Worm (Caenorhabditis elegans) whole organism, L4 larva: ENCODE data around the gene M163.10.

Source experiments
- F10B5.3 ChIP-seq: sonication (generic microtip); optimal IDR thresholded peaks from 2 replicates; lab custom pipeline; 2016; ENCODE audit warnings: mild to moderate bottlenecking, missing genetic modification characterization, missing compliant biosample characterization
- F37D6.2 ChIP-seq: sonication (generic microtip); optimal IDR thresholded peaks from 2 replicates; lab custom pipeline; 2016; ENCODE audit warnings: mild to moderate bottlenecking, missing genetic modification characterization, missing compliant biosample characterization
- F49E8.2 ChIP-seq: sonication (generic microtip); optimal IDR thresholded peaks from 2 replicates; lab custom pipeline; 2016; ENCODE audit warnings: missing compliant biosample characterization, mild to moderate bottlenecking, missing genetic modification characterization, borderline replicate concordance
- R02D3.7 ChIP-seq: fragments of 150-350 bp; sonication (generic microtip); optimal IDR thresholded peaks from 3 replicates; lab custom pipeline; 2014; ENCODE audit warnings: missing biosample characterization, missing genetic modification characterization
- Y105C5A.15 ChIP-seq: fragments of 200-800 bp; sonication (Bioruptor generic); IDR thresholded peaks from 2 replicates; pipeline ENCODE4 v1.3.6; 2022; ENCODE audit warnings: missing genetic modification characterization, missing compliant biosample characterization
- ZK337.2 ChIP-seq: fragments of 200-800 bp; sonication (Bioruptor generic); IDR thresholded peaks from 2 replicates; pipeline ENCODE4 v1.3.6; 2022; ENCODE audit warnings: missing genetic modification reagents, missing genetic modification characterization, missing compliant biosample characterization
- aly-2 ChIP-seq: sonication (generic microtip); optimal IDR thresholded peaks from 2 replicates; lab custom pipeline; 2018; ENCODE audit warnings: missing biosample characterization, missing genetic modification characterization
- ceh-28 ChIP-seq: fragments of 150-350 bp; optimal IDR thresholded peaks from 2 replicates; lab custom pipeline; 2014; ENCODE audit warnings: missing biosample characterization, missing genetic modification reagents, missing genetic modification characterization
- ceh-62 ChIP-seq: sonication (generic microtip); optimal IDR thresholded peaks from 2 replicates; lab custom pipeline; 2017; ENCODE audit warnings: missing biosample characterization, missing genetic modification characterization
- ces-1 ChIP-seq: fragments of 150-350 bp; sonication (generic microtip); optimal IDR thresholded peaks from 4 replicates; lab custom pipeline; 2014; ENCODE audit warnings: missing biosample characterization, missing genetic modification reagents, missing genetic modification characterization
- daf-12 ChIP-seq: fragments of 150-350 bp; optimal IDR thresholded peaks from 2 replicates; lab custom pipeline; 2014; ENCODE audit warnings: missing biosample characterization, missing genetic modification reagents, missing genetic modification characterization
- daf-16 ChIP-seq, 3 experiments: sonication (generic microtip); optimal IDR thresholded peaks; 2 replicates each; lab custom pipeline; 2016 to 2017; ENCODE audit warnings: missing genetic modification characterization in 3 of 3, missing genetic modification reagents in 3 of 3, mild to moderate bottlenecking in 2 of 3, missing compliant biosample characterization in 2 of 3, missing biosample characterization in 1 of 3, moderate library complexity in 1 of 3
- daf-19 ChIP-seq: fragments of 200-800 bp; sonication (Bioruptor generic); conservative IDR thresholded peaks from 2 replicates; pipeline ENCODE4 v1.3.6; 2022; ENCODE audit warnings: missing genetic modification characterization, missing compliant biosample characterization
- dmd-6 ChIP-seq: fragments of 200-800 bp; sonication (Bioruptor generic); IDR thresholded peaks from 2 replicates; pipeline ENCODE4 v1.3.6; 2022; ENCODE audit warnings: missing genetic modification reagents, missing genetic modification characterization, missing compliant biosample characterization
- dpl-1 ChIP-seq: fragments of 150-350 bp; optimal IDR thresholded peaks from 2 replicates; lab custom pipeline; 2014; ENCODE audit warnings: missing biosample characterization, missing genetic modification reagents, missing genetic modification characterization
- fos-1 ChIP-seq: fragments of 150-350 bp; optimal IDR thresholded peaks from 2 replicates; lab custom pipeline; 2014; ENCODE audit warnings: missing biosample characterization, missing genetic modification characterization
- lim-7 ChIP-seq: fragments of 200-800 bp; sonication (Bioruptor generic); IDR thresholded peaks from 2 replicates; pipeline ENCODE4 v1.3.6; 2022; ENCODE audit warnings: missing genetic modification characterization, missing compliant biosample characterization
- lin-1 ChIP-seq: fragments of 200-800 bp; sonication (Bioruptor generic); IDR thresholded peaks from 2 replicates; pipeline ENCODE4 v1.3.6; 2022; ENCODE audit warnings: missing genetic modification reagents, missing genetic modification characterization, missing compliant biosample characterization
- lin-15B ChIP-seq: fragments of 150-350 bp; sonication (generic microtip); optimal IDR thresholded peaks from 3 replicates; lab custom pipeline; 2014; ENCODE audit warnings: missing biosample characterization, missing genetic modification characterization
- mdl-1 ChIP-seq, 2 experiments: fragments of 150-350 bp in 1 of 2; sonication (generic microtip) in 1 of 2; optimal IDR thresholded peaks; 2 replicates each; lab custom pipeline; 2014 to 2017; ENCODE audit warnings: missing biosample characterization in 2 of 2, missing genetic modification characterization in 2 of 2
- mdt-29 ChIP-seq: fragments of 200-800 bp; sonication (Bioruptor generic); IDR thresholded peaks from 2 replicates; pipeline ENCODE4 v1.3.6; 2022; ENCODE audit warnings: missing genetic modification reagents, missing genetic modification characterization, missing compliant biosample characterization
- mxl-2 ChIP-seq: fragments of 200-800 bp; sonication (Bioruptor generic); conservative IDR thresholded peaks from 2 replicates; pipeline ENCODE4 v1.3.6; 2022; ENCODE audit warnings: missing genetic modification reagents, missing genetic modification characterization, missing compliant biosample characterization
- mxl-3 ChIP-seq: fragments of 200-800 bp; sonication (Bioruptor generic); optimal IDR thresholded peaks from 2 replicates; lab custom pipeline; 2018; ENCODE audit warnings: mild to moderate bottlenecking, missing genetic modification characterization, missing compliant biosample characterization
- nhr-11 ChIP-seq: fragments of 150-350 bp; optimal IDR thresholded peaks from 2 replicates; lab custom pipeline; 2014; ENCODE audit warnings: missing biosample characterization, missing genetic modification characterization
- nhr-111 ChIP-seq: fragments of 200-800 bp; sonication (Bioruptor generic); optimal IDR thresholded peaks from 2 replicates; lab custom pipeline; 2018; ENCODE audit warnings: mild to moderate bottlenecking, missing genetic modification characterization, missing compliant biosample characterization
- nhr-25 ChIP-seq: sonication (generic microtip); optimal IDR thresholded peaks from 2 replicates; lab custom pipeline; 2017; ENCODE audit warnings: missing genetic modification characterization, mild to moderate bottlenecking, missing compliant biosample characterization, antibody characterized with exemption, moderate library complexity, borderline replicate concordance; ENCODE audit not compliant: insufficient read depth
- nhr-28 ChIP-seq: fragments of 150-350 bp; optimal IDR thresholded peaks from 2 replicates; lab custom pipeline; 2014; ENCODE audit warnings: missing biosample characterization, missing genetic modification characterization
- nhr-42 ChIP-seq: fragments of 200-800 bp; sonication (Bioruptor generic); IDR thresholded peaks from 2 replicates; pipeline ENCODE4 v1.3.6; 2022; ENCODE audit warnings: missing genetic modification characterization, missing compliant biosample characterization
- nhr-48 ChIP-seq: sonication (generic microtip); optimal IDR thresholded peaks from 2 replicates; lab custom pipeline; 2016; ENCODE audit warnings: mild to moderate bottlenecking, missing genetic modification characterization, missing compliant biosample characterization
- nhr-76 ChIP-seq: fragments of 150-350 bp; optimal IDR thresholded peaks from 2 replicates; lab custom pipeline; 2014; ENCODE audit warnings: missing biosample characterization, missing genetic modification characterization
- pha-4 ChIP-seq, 2 experiments: fragments of 150-350 bp in 1 of 2; fragments of 200-800 bp in 1 of 2; sonication (Bioruptor generic) in 1 of 2; IDR thresholded peaks in 1 of 2; optimal IDR thresholded peaks in 1 of 2; 2 replicates each; pipeline versions ENCODE4 v1.3.6 to Lab custom; 2014 to 2022; ENCODE audit warnings: missing genetic modification characterization in 2 of 2, missing genetic modification reagents in 2 of 2, missing biosample characterization in 1 of 2, missing compliant biosample characterization in 1 of 2
- pqm-1 ChIP-seq: sonication (generic microtip); optimal IDR thresholded peaks from 2 replicates; lab custom pipeline; 2017; ENCODE audit warnings: missing biosample characterization, missing genetic modification characterization
- rbr-2 ChIP-seq: sonication (generic microtip); optimal IDR thresholded peaks from 2 replicates; lab custom pipeline; 2016; ENCODE audit warnings: missing genotype, missing genetic modification characterization, missing compliant biosample characterization
- saeg-2 ChIP-seq: fragments of 200-800 bp; sonication (Bioruptor generic); IDR thresholded peaks from 2 replicates; pipeline ENCODE4 v1.3.6; 2022; ENCODE audit warnings: missing genetic modification reagents, missing genetic modification characterization, missing compliant biosample characterization
- snpc-1.2 ChIP-seq: fragments of 200-800 bp; sonication (Bioruptor generic); IDR thresholded peaks from 2 replicates; pipeline ENCODE4 v1.3.6; 2022; ENCODE audit warnings: missing genetic modification reagents, missing genetic modification characterization, missing compliant biosample characterization
- spr-1 ChIP-seq: sonication (generic microtip); optimal IDR thresholded peaks from 2 replicates; lab custom pipeline; 2016; ENCODE audit warnings: mild to moderate bottlenecking, missing genetic modification characterization, missing compliant biosample characterization
- spr-3 ChIP-seq: fragments of 200-800 bp; sonication (Bioruptor generic); optimal IDR thresholded peaks from 2 replicates; lab custom pipeline; 2018; ENCODE audit warnings: mild to moderate bottlenecking, missing genetic modification characterization, missing compliant biosample characterization
- tag-97 ChIP-seq: fragments of 200-800 bp; sonication (Bioruptor generic); IDR thresholded peaks from 2 replicates; pipeline ENCODE4 v1.3.6; 2022; ENCODE audit warnings: missing genetic modification characterization, missing compliant biosample characterization
- tra-1 ChIP-seq: fragments of 200-800 bp; sonication (Bioruptor generic); IDR thresholded peaks from 2 replicates; pipeline ENCODE4 v1.3.6; 2022; ENCODE audit warnings: missing genetic modification reagents, missing genetic modification characterization, missing compliant biosample characterization
- zag-1 ChIP-seq: fragments of 150-350 bp; optimal IDR thresholded peaks from 2 replicates; lab custom pipeline; 2014; ENCODE audit warnings: missing biosample characterization, missing genetic modification characterization
- zfp-2 ChIP-seq: sonication (generic microtip); optimal IDR thresholded peaks from 2 replicates; lab custom pipeline; 2016; ENCODE audit warnings: mild to moderate bottlenecking, missing genetic modification characterization, missing compliant biosample characterization
- zfp-3 ChIP-seq: fragments of 200-800 bp; sonication (Bioruptor generic); conservative IDR thresholded peaks from 2 replicates; pipeline ENCODE4 v1.3.6; 2022; ENCODE audit warnings: missing genetic modification reagents, missing genetic modification characterization, missing compliant biosample characterization
- zip-11 ChIP-seq: fragments of 200-800 bp; sonication (Bioruptor generic); IDR thresholded peaks from 2 replicates; pipeline ENCODE4 v1.3.6; 2022; ENCODE audit warnings: missing genetic modification characterization, missing compliant biosample characterization

Gene M163.10

DNA sequence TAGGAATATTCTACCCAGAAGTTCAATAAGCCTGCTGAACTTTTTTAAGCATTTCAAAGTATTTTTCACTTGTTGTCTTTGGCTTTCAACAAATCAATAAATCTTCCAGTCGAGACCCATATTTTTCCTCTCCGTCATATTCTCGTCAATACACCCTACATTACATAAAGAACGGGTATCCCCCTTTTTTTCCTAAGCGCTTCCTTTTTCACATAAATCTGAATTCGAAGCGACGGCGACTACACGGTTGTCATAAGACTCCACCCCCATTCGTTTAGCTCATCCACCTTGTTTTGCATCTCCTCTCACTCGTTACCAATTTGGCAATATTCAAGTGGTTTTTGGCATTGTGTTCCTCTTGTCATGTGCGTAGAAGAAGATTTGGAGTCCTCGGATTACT lies 1.5 kb upstream of the M163.10 start, which contains the start of gene M163.9:
M163.9 (plus strand) TSS at position 301 of the 400 bp plus-strand sequence.
- TF ChIP-seq mdl-1 (tag; optimal IDR thresholded peaks at IDR 0.05; lab: Kevin White, UChicago): no peak
- TF ChIP-seq saeg-2 (GFP tag; lab: Robert Waterston, UW): no peak

DNA sequence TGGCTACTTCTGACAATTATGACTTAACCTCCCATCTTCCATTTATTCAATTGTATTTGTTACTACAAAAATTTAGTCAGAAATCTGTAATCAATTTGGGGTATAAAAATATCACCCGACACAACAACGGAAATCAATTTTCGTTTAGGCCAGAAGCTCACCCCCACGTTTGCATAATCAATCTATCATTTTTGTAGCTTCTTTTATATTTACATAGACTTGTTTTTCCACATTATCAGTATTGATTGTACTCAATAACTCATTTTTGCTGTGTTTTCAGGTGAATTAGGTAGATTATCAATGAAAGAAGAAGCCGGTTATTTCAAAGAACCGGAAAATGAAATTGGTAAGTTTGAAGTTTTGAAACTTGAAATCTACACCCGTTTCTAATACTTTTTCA lies 3.0 kb downstream of the M163.10 start, which contains the start of gene M163.5:
M163.5 (plus strand) TSS at position 301 of the 400 bp plus-strand sequence.
- TF ChIP-seq spr-3 (GFP tag; lab: Kevin White, UChicago) (no peak), R02D3.7 (tag; lab: Kevin White, UChicago) (no peak), dmd-6 (GFP tag; lab: Robert Waterston, UW) (no peak), F49E8.2 (tag; lab: Kevin White, UChicago) (no peak), lim-7 (GFP tag; lab: Robert Waterston, UW) (no peak), spr-1 (tag; lab: Kevin White, UChicago) (no peak), zfp-3 (no peak), nhr-25 (tag; lab: Kevin White, UChicago) (no peak), nhr-76 (tag; lab: Kevin White, UChicago) (no peak), fos-1 (tag; lab: Kevin White, UChicago) (no peak), Y105C5A.15 (no peak), rbr-2 (no peak), pqm-1 (tag; lab: Kevin White, UChicago) (no peak), zag-1 (no peak), zip-11 (no peak), F10B5.3 (tag; lab: Kevin White, UChicago) (no peak), daf-19 (GFP tag; lab: Robert Waterston, UW) (no peak), nhr-42 (no peak)
- TF ChIP-seq, all 104 proteins: peak for 0

DNA sequence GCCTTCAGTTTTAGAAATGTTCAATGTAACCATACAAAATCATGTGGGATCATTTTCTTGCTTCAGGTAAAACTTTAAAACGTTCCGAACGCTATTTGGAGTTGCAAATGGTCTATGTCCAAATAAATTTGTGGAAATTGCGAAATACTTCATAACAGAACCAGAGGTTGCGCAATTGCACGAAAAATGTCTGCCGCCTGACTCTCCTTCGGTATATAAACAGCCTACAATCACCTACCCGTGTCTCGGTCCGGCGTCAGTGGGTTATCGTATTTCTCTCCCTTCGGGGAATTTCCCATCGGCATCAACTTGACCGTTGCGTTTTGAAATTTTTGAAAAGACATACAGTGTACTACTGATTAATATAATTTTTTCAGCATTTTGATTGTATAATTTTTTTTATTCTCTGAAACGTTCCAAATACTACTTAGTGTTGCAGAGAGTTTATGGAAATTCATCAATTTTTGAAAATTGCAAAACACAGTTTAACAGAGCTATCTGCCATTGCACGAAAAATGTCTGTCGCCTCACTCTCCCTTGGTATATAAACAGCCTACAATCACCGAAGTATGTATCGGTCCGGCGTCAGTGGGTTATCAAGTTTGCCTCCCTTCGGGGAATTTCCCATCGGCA lies 6.0 kb downstream of the M163.10 start:
- 0 out of 2 replicates have a peak, but pooled peaks have one; percentile 12 for TF ChIP-seq daf-19 (GFP tag; lab: Robert Waterston, UW)
- TF ChIP-seq dmd-6 (GFP tag; lab: Robert Waterston, UW): peak; percentile 63
- 0 out of 2 replicates have a peak, but pooled peaks have one; percentile 45 for TF ChIP-seq mxl-2 (GFP tag; lab: Robert Waterston, UW)
- no peak; the same call in 1 of the 2 replicates for TF ChIP-seq zfp-3
- peak; percentile 76; the same call in 1 of the 2 replicates for TF ChIP-seq pha-4 (GFP tag; IDR thresholded peaks at IDR 0.05; lab: Robert Waterston, UW)
- TF ChIP-seq pha-4 (tag; optimal IDR thresholded peaks at IDR 0.05; lab: Kevin White, UChicago): no peak
- no peak for TF ChIP-seq ceh-28 (tag; lab: Kevin White, UChicago)
- peak; percentile 36 for TF ChIP-seq mxl-3
- no peak for TF ChIP-seq ceh-62
- TF ChIP-seq fos-1 (tag; lab: Kevin White, UChicago): no peak
- TF ChIP-seq nhr-28 (tag; lab: Kevin White, UChicago): peak; percentile 52
- no peak for TF ChIP-seq zfp-2
- no peak for TF ChIP-seq lin-1
- TF ChIP-seq saeg-2 (GFP tag; lab: Robert Waterston, UW): no peak
- TF ChIP-seq tag-97 (GFP tag; lab: Robert Waterston, UW): 0 out of 2 replicates have a peak, but pooled peaks have one; percentile 47
- no peak for TF ChIP-seq R02D3.7 (tag; lab: Kevin White, UChicago)
- peak; percentile 49; the same call in 1 of the 2 replicates for TF ChIP-seq ZK337.2
- TF ChIP-seq daf-12 (tag; lab: Kevin White, UChicago): no peak
- no peak for TF ChIP-seq aly-2 (tag; lab: Kevin White, UChicago)
- TF ChIP-seq dpl-1 (GFP tag; lab: Kevin White, UChicago): no peak
- TF ChIP-seq nhr-48 (tag; lab: Kevin White, UChicago): peak; percentile 47
- TF ChIP-seq nhr-111 (GFP tag; lab: Kevin White, UChicago): peak; percentile 63
- no peak for TF ChIP-seq zip-11
- TF ChIP-seq F49E8.2 (tag; lab: Kevin White, UChicago): no peak
- peak; percentile 64 for TF ChIP-seq tra-1 (GFP tag; lab: Robert Waterston, UW)
- TF ChIP-seq pqm-1 (tag; lab: Kevin White, UChicago): no peak
- no peak for TF ChIP-seq ces-1 (GFP tag; lab: Kevin White, UChicago)
- TF ChIP-seq nhr-11: no peak
- peak; percentile 73 for TF ChIP-seq spr-3 (GFP tag; lab: Kevin White, UChicago)
- TF ChIP-seq F37D6.2 (tag; lab: Kevin White, UChicago): no peak
- TF ChIP-seq snpc-1.2 (GFP tag; lab: Robert Waterston, UW): no peak
- TF ChIP-seq nhr-76 (tag; lab: Kevin White, UChicago): no peak
- TF ChIP-seq lin-15B: no peak
- TF ChIP-seq mdt-29 (GFP tag; lab: Robert Waterston, UW): 0 out of 2 replicates have a peak, but pooled peaks have one; percentile 11
- TF ChIP-seq daf-16 (GFP tag; optimal IDR thresholded peaks at IDR 0.05; lab: Kevin White, UChicago): peak in 1 of 2 experiments; percentile 47
- peak; percentile 78 for TF ChIP-seq daf-16 (tag; optimal IDR thresholded peaks at IDR 0.05; lab: Kevin White, UChicago)
